Fruit fly (Drosophila melanogaster): ENCODE results near the gene B4.
A peak's percentile ranks its signal among the peaks of the same experiment; 100 is the strongest.

Gene B4

dm6 chr2L:13547738-13548726 lies 1.1 kb downstream of the B4 start (continued):
- TF ChIP-seq CG17186 (GFP tag; optimal IDR thresholded peaks at IDR 0.05) (no peak), CG14014 (GFP tag; IDR thresholded peaks at IDR 0.05) (0 out of 2 replicates have a peak, but pooled peaks have one; percentile 15), PHDP (tag; optimal IDR thresholded peaks at IDR 0.05) (no peak), rib (GFP tag; IDR thresholded peaks at IDR 0.05) (no peak; the same call in 1 of the 2 replicates), CkIIα-i1 (GFP tag; IDR thresholded peaks at IDR 0.05) (no peak), CG7963 (GFP tag; IDR thresholded peaks at IDR 0.05; ENCODE audit: partially characterized antibody) (0 out of 3 replicates have a peak, but pooled peaks have one; percentile 27), tin (GFP tag; optimal IDR thresholded peaks at IDR 0.05) (peak; percentile 51), Mad (GFP tag; optimal IDR thresholded peaks at IDR 0.05) (no peak), Dp (GFP tag; optimal IDR thresholded peaks at IDR 0.05) (no peak), CG34422 (GFP tag; IDR thresholded peaks at IDR 0.05) (peak; percentile 21; the same call in 1 of the 3 replicates), zfh2 (GFP tag; optimal IDR thresholded peaks at IDR 0.05) (peak; percentile 51), GATAe (GFP tag; conservative IDR thresholded peaks at IDR 0.05) (no peak), CG4617 (GFP tag; optimal IDR thresholded peaks at IDR 0.05; ENCODE audit: borderline replicate concordance) (no peak), CG4404 (GFP tag; IDR thresholded peaks at IDR 0.05) (peak; percentile 72), sima (GFP tag; optimal IDR thresholded peaks at IDR 0.05) (peak; percentile 11), CG14050 (GFP tag; IDR thresholded peaks at IDR 0.05) (no peak), danr (GFP tag; IDR thresholded peaks at IDR 0.05) (no peak), Meics (GFP tag; optimal IDR thresholded peaks at IDR 0.05) (peak; percentile 76), Spps (tag; optimal IDR thresholded peaks at IDR 0.05) (no peak), jing (GFP tag; optimal IDR thresholded peaks at IDR 0.05) (peak; percentile 15), dysf (GFP tag; IDR thresholded peaks at IDR 0.05) (peak; percentile 64; the same call in 2 of the 3 replicates), HLHmδ (GFP tag; optimal IDR thresholded peaks at IDR 0.05) (no peak), CG9727 (GFP tag; optimal IDR thresholded peaks at IDR 0.05) (peak; percentile 99), nom (GFP tag; optimal IDR thresholded peaks at IDR 0.05) (peak; percentile 58), Deaf1 (tag; optimal IDR thresholded peaks at IDR 0.05) (peak; percentile 96), CoRest (tag; optimal IDR thresholded peaks at IDR 0.05) (peak; percentile 53), grn (GFP tag; optimal IDR thresholded peaks at IDR 0.05) (no peak), Lhr (GFP tag; optimal IDR thresholded peaks at IDR 0.05) (no peak), CG3065 (GFP tag; optimal IDR thresholded peaks at IDR 0.05) (no peak), CG7987 (GFP tag; optimal IDR thresholded peaks at IDR 0.05) (no peak), YL-1 (GFP tag; optimal IDR thresholded peaks at IDR 0.05) (no peak), Max (GFP tag; optimal IDR thresholded peaks at IDR 0.05) (peak; percentile 27), CG1647 (GFP tag; optimal IDR thresholded peaks at IDR 0.05) (peak; percentile 14), pb (GFP tag; optimal IDR thresholded peaks at IDR 0.05) (peak; percentile 29), Ravus (GFP tag; IDR thresholded peaks at IDR 0.05) (no peak), CG34224 (GFP tag; IDR thresholded peaks at IDR 0.05; ENCODE audit: partially characterized antibody) (no peak), MTF-1 (GFP tag; optimal IDR thresholded peaks at IDR 0.05; ENCODE audit: borderline replicate concordance) (no peak), sisA (GFP tag; IDR thresholded peaks at IDR 0.05) (peak; percentile 10; the same call in 1 of the 2 replicates), dati (GFP tag; IDR thresholded peaks at IDR 0.05) (no peak), Sin3A (optimal IDR thresholded peaks at IDR 0.05) (no peak), CG6791 (GFP tag; IDR thresholded peaks at IDR 0.05; ENCODE audit: partially characterized antibody) (peak; percentile 52; the same call in 2 of the 3 replicates), chm (GFP tag; IDR thresholded peaks at IDR 0.05) (no peak), Ets97D (GFP tag; optimal IDR thresholded peaks at IDR 0.05) (no peak), CG6175 (GFP tag; IDR thresholded peaks at IDR 0.05) (no peak), gt (GFP tag; IDR thresholded peaks at IDR 0.05) (no peak), CG16815 (GFP tag; optimal IDR thresholded peaks at IDR 0.05) (peak; percentile 68), bcd (GFP tag; optimal IDR thresholded peaks at IDR 0.05) (peak; percentile 37), ara (GFP tag; IDR thresholded peaks at IDR 0.05) (no peak), CTCF (GFP tag; optimal IDR thresholded peaks at IDR 0.05) (no peak)

All from whole organism, embryonic.